Fruit fly (Drosophila melanogaster) whole organism, embryonic: ENCODE data around the gene tho2.
A peak's percentile ranks its signal among the peaks of the same experiment; 100 is the strongest.

Experiments used
- Adf1 ChIP-seq: fragments of 200-800 bp; sonication (Bioruptor generic); IDR thresholded peaks from 2 replicates; pipeline ENCODE4 v1.3.6; 2022; ENCODE audit warnings: missing biosample characterization, missing genetic modification characterization
- B-H2 ChIP-seq: fragments of 200-800 bp; sonication (Bioruptor generic); optimal IDR thresholded peaks from 2 replicates; lab custom pipeline; 2018; ENCODE audit warnings: missing biosample characterization, mild to moderate bottlenecking, missing genetic modification characterization
- CG10267 ChIP-seq: fragments of 200-800 bp; sonication (Bioruptor generic); optimal IDR thresholded peaks from 2 replicates; lab custom pipeline; 2018; ENCODE audit warnings: missing biosample characterization, mild to moderate bottlenecking, missing genetic modification characterization, moderate library complexity
- CG10654 ChIP-seq: fragments of 200-800 bp; sonication (Bioruptor generic); optimal IDR thresholded peaks from 2 replicates; lab custom pipeline; 2016; ENCODE audit warnings: missing biosample characterization, missing genetic modification characterization
- CG10979 ChIP-seq: fragments of 200-800 bp; sonication (Bioruptor generic); optimal IDR thresholded peaks from 2 replicates; lab custom pipeline; 2018; ENCODE audit warnings: missing biosample characterization, mild to moderate bottlenecking, missing genetic modification characterization, moderate library complexity
- CG12071 ChIP-seq: fragments of 200-800 bp; sonication (Bioruptor generic); optimal IDR thresholded peaks from 3 replicates; lab custom pipeline; 2018; ENCODE audit warnings: missing biosample characterization, mild to moderate bottlenecking, missing genetic modification characterization
- CG13894 ChIP-seq: fragments of 200-800 bp; sonication (Bioruptor generic); optimal IDR thresholded peaks from 3 replicates; lab custom pipeline; 2018; ENCODE audit warnings: missing biosample characterization, mild to moderate bottlenecking, missing genetic modification characterization, moderate library complexity
- CG14710 ChIP-seq: fragments of 200-800 bp; sonication (Bioruptor generic); optimal IDR thresholded peaks from 3 replicates; lab custom pipeline; 2019; ENCODE audit warnings: missing biosample characterization, mild to moderate bottlenecking, missing genetic modification characterization, moderate library complexity
- CG1647 ChIP-seq: fragments of 200-800 bp; sonication (Bioruptor generic); optimal IDR thresholded peaks from 3 replicates; lab custom pipeline; 2016; ENCODE audit warnings: missing biosample characterization, missing genetic modification characterization
- CG16863 ChIP-seq: fragments of 200-800 bp; sonication (Bioruptor generic); optimal IDR thresholded peaks from 3 replicates; lab custom pipeline; 2016; ENCODE audit warnings: missing biosample characterization, missing genetic modification characterization
- CG17385 ChIP-seq: fragments of 200-800 bp; sonication (Bioruptor generic); optimal IDR thresholded peaks from 3 replicates; lab custom pipeline; 2018; ENCODE audit warnings: missing biosample characterization, mild to moderate bottlenecking, missing genetic modification characterization
- CG17568 ChIP-seq: fragments of 200-800 bp; sonication (Bioruptor generic); optimal IDR thresholded peaks from 2 replicates; lab custom pipeline; 2018; ENCODE audit warnings: missing biosample characterization, mild to moderate bottlenecking, missing genetic modification characterization, moderate library complexity
- CG17802 ChIP-seq: fragments of 200-800 bp; sonication (Bioruptor generic); optimal IDR thresholded peaks from 2 replicates; lab custom pipeline; 2018; ENCODE audit warnings: missing biosample characterization, mild to moderate bottlenecking, missing genetic modification characterization, moderate library complexity
- CG2116 ChIP-seq: fragments of 200-800 bp; sonication (Bioruptor generic); optimal IDR thresholded peaks from 3 replicates; lab custom pipeline; 2018; ENCODE audit warnings: missing biosample characterization, mild to moderate bottlenecking, missing genetic modification characterization
- CG2712 ChIP-seq: fragments of 200-800 bp; optimal IDR thresholded peaks from 3 replicates; lab custom pipeline; 2019; ENCODE audit warnings: missing biosample characterization, mild to moderate bottlenecking, missing genetic modification characterization, moderate library complexity
- CG30020 ChIP-seq: fragments of 200-800 bp; optimal IDR thresholded peaks from 2 replicates; lab custom pipeline; 2019; ENCODE audit warnings: missing biosample characterization, mild to moderate bottlenecking, missing genetic modification characterization, moderate library complexity
- CG33213 ChIP-seq: fragments of 200-800 bp; sonication (Bioruptor generic); optimal IDR thresholded peaks from 3 replicates; lab custom pipeline; 2016; ENCODE audit warnings: missing biosample characterization, missing genetic modification characterization
- CG4617 ChIP-seq: fragments of 200-800 bp; sonication (Bioruptor generic); optimal IDR thresholded peaks from 3 replicates; lab custom pipeline; 2016; ENCODE audit warnings: missing biosample characterization, missing genetic modification characterization, borderline replicate concordance
- CG9727 ChIP-seq: fragments of 200-800 bp; sonication (Bioruptor generic); optimal IDR thresholded peaks from 3 replicates; lab custom pipeline; 2017; ENCODE audit warnings: missing biosample characterization, mild to moderate bottlenecking, missing genetic modification characterization
- CoRest ChIP-seq: fragments of 200-800 bp; sonication (Bioruptor generic); optimal IDR thresholded peaks from 3 replicates; lab custom pipeline; 2018; ENCODE audit warnings: missing biosample characterization, mild to moderate bottlenecking, missing genetic modification characterization, moderate library complexity
- D19B ChIP-seq: fragments of 200-800 bp; sonication (Bioruptor generic); optimal IDR thresholded peaks from 2 replicates; lab custom pipeline; 2017; ENCODE audit warnings: missing biosample characterization, mild to moderate bottlenecking, missing genetic modification characterization
- Dp ChIP-seq: fragments of 200-800 bp; sonication (Bioruptor generic); optimal IDR thresholded peaks from 2 replicates; lab custom pipeline; 2018; ENCODE audit warnings: missing biosample characterization, mild to moderate bottlenecking, missing genetic modification characterization, moderate library complexity
- ERR ChIP-seq: fragments of 200-800 bp; sonication (Bioruptor generic); optimal IDR thresholded peaks from 2 replicates; lab custom pipeline; 2016; ENCODE audit warnings: missing biosample characterization, missing genetic modification characterization
- Ets65A ChIP-seq: fragments of 200-800 bp; sonication (Bioruptor generic); peaks from one replicate; lab custom pipeline; 2016; ENCODE audit warnings: missing biosample characterization, missing genetic modification characterization
- Ets97D ChIP-seq: fragments of 200-800 bp; sonication (Bioruptor generic); optimal IDR thresholded peaks from 3 replicates; lab custom pipeline; 2016; ENCODE audit warnings: missing biosample characterization, missing genetic modification characterization
- Hmr ChIP-seq: fragments of 200-800 bp; sonication (Bioruptor generic); optimal IDR thresholded peaks from 3 replicates; lab custom pipeline; 2017; ENCODE audit warnings: mild to moderate bottlenecking, missing biosample characterization, missing genetic modification reagents, missing genetic modification characterization
- Mad ChIP-seq: fragments of 200-800 bp; sonication (Bioruptor generic); optimal IDR thresholded peaks from 2 replicates; lab custom pipeline; 2016; ENCODE audit warnings: missing biosample characterization, missing genetic modification characterization
- Med ChIP-seq: fragments of 200-800 bp; sonication (Bioruptor generic); peaks from one replicate; lab custom pipeline; 2016; ENCODE audit warnings: missing biosample characterization, missing genetic modification characterization, mild to moderate bottlenecking, inconsistent platforms, moderate library complexity
- Nf-YB ChIP-seq: fragments of 200-800 bp; sonication (Bioruptor generic); optimal IDR thresholded peaks from 3 replicates; lab custom pipeline; 2019; ENCODE audit warnings: missing biosample characterization, mild to moderate bottlenecking, missing genetic modification characterization, moderate library complexity
- NfI ChIP-seq: fragments of 200-800 bp; sonication (Bioruptor generic); optimal IDR thresholded peaks from 3 replicates; lab custom pipeline; 2018; ENCODE audit warnings: missing biosample characterization, mild to moderate bottlenecking, missing genetic modification characterization, moderate library complexity
- PHDP ChIP-seq: fragments of 200-800 bp; sonication (Bioruptor generic); optimal IDR thresholded peaks from 3 replicates; lab custom pipeline; 2018; ENCODE audit warnings: missing biosample characterization, mild to moderate bottlenecking, missing genetic modification characterization, moderate library complexity
- abd-A ChIP-seq: fragments of 200-800 bp; sonication (Bioruptor generic); optimal IDR thresholded peaks from 3 replicates; lab custom pipeline; 2019; ENCODE audit warnings: missing biosample characterization, mild to moderate bottlenecking, missing genetic modification characterization, moderate library complexity
- az2 ChIP-seq: fragments of 200-800 bp; sonication (Bioruptor generic); optimal IDR thresholded peaks from 3 replicates; lab custom pipeline; 2016; ENCODE audit warnings: missing biosample characterization, missing genetic modification characterization
- en ChIP-seq: fragments of 200-800 bp; sonication (Bioruptor generic); optimal IDR thresholded peaks from 2 replicates; lab custom pipeline; 2016; ENCODE audit warnings: missing biosample characterization, missing genetic modification characterization
- gem ChIP-seq: fragments of 200-800 bp; sonication (Bioruptor generic); optimal IDR thresholded peaks from 2 replicates; lab custom pipeline; 2019; ENCODE audit warnings: missing biosample characterization, mild to moderate bottlenecking, missing genetic modification characterization, moderate library complexity
- gfzf ChIP-seq: fragments of 200-800 bp; sonication (Bioruptor generic); optimal IDR thresholded peaks from 2 replicates; lab custom pipeline; 2016; ENCODE audit warnings: missing biosample characterization, mild to moderate bottlenecking, missing genetic modification characterization, moderate library complexity
- gsb-n ChIP-seq: fragments of 200-800 bp; sonication (Bioruptor generic); optimal IDR thresholded peaks from 3 replicates; lab custom pipeline; 2018; ENCODE audit warnings: missing biosample characterization, mild to moderate bottlenecking, missing genetic modification characterization
- her ChIP-seq: fragments of 200-800 bp; sonication (Bioruptor generic); optimal IDR thresholded peaks from 2 replicates; lab custom pipeline; 2016; ENCODE audit warnings: missing biosample characterization, missing genetic modification characterization
- hkb ChIP-seq, 2 experiments: fragments of 200-800 bp in 1 of 2; fragments of >200 bp in 1 of 2; sonication (Bioruptor generic) in 1 of 2; IDR thresholded peaks in 1 of 2; optimal IDR thresholded peaks in 1 of 2; 2 replicates each; pipeline versions ENCODE4 v1.3.6 to Lab custom; 2017 to 2022; ENCODE audit warnings: missing biosample characterization in 1 of 2, missing genetic modification characterization in 1 of 2
- lab ChIP-seq: fragments of 200-800 bp; sonication (Bioruptor generic); optimal IDR thresholded peaks from 3 replicates; lab custom pipeline; 2017; ENCODE audit warnings: missing biosample characterization, missing genetic modification characterization, mild to moderate bottlenecking, moderate library complexity, missing genetic modification reagents
- nerfin-2 ChIP-seq: fragments of 200-800 bp; sonication (Bioruptor generic); IDR thresholded peaks from 2 replicates; pipeline ENCODE4 v1.3.6; 2022; ENCODE audit warnings: missing biosample characterization, missing genetic modification characterization; ENCODE audit not compliant: partially characterized antibody
- org-1 ChIP-seq: fragments of 200-800 bp; sonication (Bioruptor generic); optimal IDR thresholded peaks from 2 replicates; lab custom pipeline; 2017; ENCODE audit warnings: missing biosample characterization, missing genetic modification characterization
- phol ChIP-seq: fragments of 200-800 bp; sonication (Bioruptor generic); optimal IDR thresholded peaks from 3 replicates; lab custom pipeline; 2018; ENCODE audit warnings: missing biosample characterization, mild to moderate bottlenecking, missing genetic modification characterization, moderate library complexity
- run ChIP-seq: fragments of 200-800 bp; sonication (Bioruptor generic); optimal IDR thresholded peaks from 3 replicates; lab custom pipeline; 2018; ENCODE audit warnings: missing biosample characterization, mild to moderate bottlenecking, missing genetic modification characterization
- schlank ChIP-seq: fragments of 200-800 bp; sonication (Bioruptor generic); optimal IDR thresholded peaks from 2 replicates; lab custom pipeline; 2018; ENCODE audit warnings: missing biosample characterization, mild to moderate bottlenecking, missing genetic modification characterization
- sima ChIP-seq: fragments of 200-800 bp; sonication (Bioruptor generic); optimal IDR thresholded peaks from 2 replicates; lab custom pipeline; 2016; ENCODE audit warnings: missing biosample characterization, missing genetic modification characterization
- slou ChIP-seq: fragments of 200-800 bp; sonication (Bioruptor generic); optimal IDR thresholded peaks from 3 replicates; lab custom pipeline; 2016; ENCODE audit warnings: missing biosample characterization, missing genetic modification characterization
- sug ChIP-seq: fragments of 200-800 bp; optimal IDR thresholded peaks from 2 replicates; lab custom pipeline; 2019; ENCODE audit warnings: missing biosample characterization, mild to moderate bottlenecking, missing genetic modification characterization, moderate library complexity
- zen ChIP-seq: fragments of 200-800 bp; sonication (Bioruptor generic); optimal IDR thresholded peaks from 3 replicates; lab custom pipeline; 2018; ENCODE audit warnings: missing biosample characterization, mild to moderate bottlenecking, missing genetic modification characterization, moderate library complexity

tho2 gene

dm6 chr2L:2192123-2192601 is 47.2 kb upstream of the tho2 start, which contains the start of gene CG10874 (continued):
- TF ChIP-seq abd-A (tag; lab: Kevin White, UChicago): peak; percentile 57
- TF ChIP-seq hkb (optimal IDR thresholded peaks at IDR 0.05; lab: Kevin White, UChicago): peak; percentile 58
- no peak for TF ChIP-seq hkb (GFP tag; IDR thresholded peaks at IDR 0.05; lab: Robert Waterston, UW)
- no peak for TF ChIP-seq az2
- no peak for TF ChIP-seq en (GFP tag; lab: Kevin White, UChicago)
- peak; percentile 61 for TF ChIP-seq CG10267 (tag; lab: Kevin White, UChicago)
- peak; percentile 70 for TF ChIP-seq CG2116
- peak; percentile 31 for TF ChIP-seq NfI
- peak; percentile 61 for TF ChIP-seq B-H2 (GFP tag; lab: Kevin White, UChicago)
- TF ChIP-seq gem (tag; lab: Kevin White, UChicago): peak; percentile 4
- TF ChIP-seq CG12071 (GFP tag; lab: Kevin White, UChicago): no peak
- TF ChIP-seq Ets97D: peak; percentile 78
- TF ChIP-seq Med: peak; percentile 74
- TF ChIP-seq phol (tag; lab: Kevin White, UChicago): peak; percentile 51
- peak; percentile 37 for TF ChIP-seq CoRest (tag; lab: Kevin White, UChicago)
- TF ChIP-seq Ets65A (GFP tag; lab: Kevin White, UChicago): peak; percentile 90
- TF ChIP-seq lab: no peak
- TF ChIP-seq CG17802 (tag; lab: Kevin White, UChicago): no peak
- peak; percentile 66 for TF ChIP-seq CG13894 (tag; lab: Kevin White, UChicago)
- TF ChIP-seq sima (GFP tag; lab: Kevin White, UChicago): no peak
- no peak for TF ChIP-seq schlank (tag; lab: Kevin White, UChicago)
- TF ChIP-seq Hmr (GFP tag; lab: Kevin White, UChicago): peak; percentile 55
- TF ChIP-seq D19B: peak; percentile 95
- TF ChIP-seq CG17385 (GFP tag; lab: Kevin White, UChicago): no peak
- TF ChIP-seq nerfin-2 (GFP tag; lab: Robert Waterston, UW): no peak
- peak; percentile 82 for TF ChIP-seq CG4617
- TF ChIP-seq CG1647 (GFP tag; lab: Kevin White, UChicago): no peak
- TF ChIP-seq Adf1 (GFP tag; lab: Robert Waterston, UW): no peak
- TF ChIP-seq CG9727 (GFP tag; lab: Kevin White, UChicago): peak; percentile 1
- TF ChIP-seq CG14710 (tag; lab: Kevin White, UChicago): peak; percentile 100
- TF ChIP-seq CG30020 (tag; lab: Kevin White, UChicago): peak; percentile 17
- peak; percentile 99 for TF ChIP-seq Dp (GFP tag; lab: Kevin White, UChicago)
- peak; percentile 4 for TF ChIP-seq CG10979
- TF ChIP-seq CG16863: no peak
- no peak for TF ChIP-seq Mad (GFP tag; lab: Kevin White, UChicago)
- no peak for TF ChIP-seq CG10654
- TF ChIP-seq PHDP (tag; lab: Kevin White, UChicago): peak; percentile 18
- peak; percentile 40 for TF ChIP-seq zen (tag; lab: Kevin White, UChicago)
- TF ChIP-seq gsb-n (tag; lab: Kevin White, UChicago): no peak
- TF ChIP-seq Nf-YB (GFP tag; lab: Kevin White, UChicago): peak; percentile 6
- peak; percentile 35 for TF ChIP-seq sug (tag; lab: Kevin White, UChicago)
- TF ChIP-seq her (GFP tag; lab: Kevin White, UChicago): peak; percentile 100
- TF ChIP-seq CG2712 (tag; lab: Kevin White, UChicago): peak; percentile 52
- peak; percentile 65 for TF ChIP-seq CG33213 (GFP tag; lab: Kevin White, UChicago)
- TF ChIP-seq org-1 (GFP tag; lab: Kevin White, UChicago): no peak
- TF ChIP-seq gfzf (GFP tag; lab: Kevin White, UChicago): peak; percentile 98
- no peak for TF ChIP-seq ERR (GFP tag; lab: Kevin White, UChicago)
- no peak for TF ChIP-seq CG17568 (GFP tag; lab: Kevin White, UChicago)
- no peak for TF ChIP-seq run
- TF ChIP-seq slou: peak; percentile 34
